Worm (Caenorhabditis elegans): ENCODE data around the gene zipt-17.

Gene zipt-17

DNA sequence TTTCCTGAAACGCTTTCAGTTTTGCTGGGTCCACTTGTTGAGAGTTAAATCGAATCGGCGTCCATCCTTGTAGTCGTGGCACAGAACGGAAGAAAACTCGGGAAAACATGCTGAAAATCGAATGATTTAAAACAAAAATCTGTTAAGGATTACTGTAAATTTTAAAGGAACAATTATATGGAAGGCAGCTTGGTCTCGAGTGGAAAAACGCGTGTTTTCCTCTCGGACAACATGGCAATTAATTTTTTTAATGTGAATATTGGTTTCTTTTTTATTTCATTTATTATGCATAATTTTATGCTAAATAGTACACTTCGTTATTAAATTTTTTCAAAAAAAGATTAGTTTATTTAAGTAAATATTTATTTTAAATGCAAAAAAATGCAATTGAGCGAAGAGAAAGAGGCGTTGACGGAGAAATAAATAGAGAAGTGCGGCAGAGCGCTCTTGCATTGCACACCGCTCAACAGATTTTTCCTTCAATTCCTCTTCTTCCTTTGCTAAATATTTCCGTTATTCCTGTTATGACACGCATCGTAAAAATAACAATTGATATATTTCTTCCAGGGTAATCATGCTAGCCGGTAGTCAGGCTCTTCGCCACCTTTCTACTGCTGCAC lies 13.0 kb upstream of the zipt-17 start, which contains the start of the genes C30H6.9 and dlat-2:
Gene C30H6.9 (minus strand): TSS at position 110 of the 620 bp plus-strand sequence.
Gene dlat-2 (plus strand): TSS at position 566 of the 620 bp plus-strand sequence.
- TF ChIP-seq Y55F3AM.14 (GFP tag; optimal IDR thresholded peaks at IDR 0.05) (no peak), lin-13 (GFP tag; optimal IDR thresholded peaks at IDR 0.05) (peak; percentile 11), skn-1 (tag; optimal IDR thresholded peaks at IDR 0.05) (no peak), alr-1 (tag; optimal IDR thresholded peaks at IDR 0.05) (no peak), C34F6.9 (tag; optimal IDR thresholded peaks at IDR 0.05) (peak; percentile 60), nhr-77 (tag; optimal IDR thresholded peaks at IDR 0.05) (no peak), nhr-11 (tag; optimal IDR thresholded peaks at IDR 0.05) (no peak), lsy-2 (tag; optimal IDR thresholded peaks at IDR 0.05) (peak in 1 of 2 experiments; percentile 40), F13H6.1 (tag; optimal IDR thresholded peaks at IDR 0.05) (no peak), fos-1 (tag; optimal IDR thresholded peaks at IDR 0.05) (peak; percentile 11), nhr-129 (tag; optimal IDR thresholded peaks at IDR 0.05) (peak; percentile 20), unc-55 (GFP tag; optimal IDR thresholded peaks at IDR 0.05) (peak; percentile 60)

- TF ChIP-seq skn-1 (tag; optimal IDR thresholded peaks at IDR 0.05) (no peak), zag-1 (tag; optimal IDR thresholded peaks at IDR 0.05) (no peak), ama-1 (optimal IDR thresholded peaks at IDR 0.05) (no peak), unc-55 (GFP tag; optimal IDR thresholded peaks at IDR 0.05) (no peak), nhr-23 (tag; optimal IDR thresholded peaks at IDR 0.05) (no peak), nhr-6 (tag; optimal IDR thresholded peaks at IDR 0.05) (no peak), nhr-77 (tag; optimal IDR thresholded peaks at IDR 0.05) (no peak), ZK546.5 (tag; optimal IDR thresholded peaks at IDR 0.05) (no peak), ceh-82 (tag; optimal IDR thresholded peaks at IDR 0.05) (no peak), nhr-11 (tag; optimal IDR thresholded peaks at IDR 0.05) (no peak), lin-39 (tag; optimal IDR thresholded peaks at IDR 0.05) (no peak), C34F6.9 (tag; optimal IDR thresholded peaks at IDR 0.05) (no peak), Y55F3AM.14 (GFP tag; optimal IDR thresholded peaks at IDR 0.05) (no peak), R02D3.7 (tag; optimal IDR thresholded peaks at IDR 0.05) (no peak), unc-39 (tag; optimal IDR thresholded peaks at IDR 0.05) (no peak), gmeb-1 (tag; optimal IDR thresholded peaks at IDR 0.05) (no peak), nhr-129 (tag; optimal IDR thresholded peaks at IDR 0.05) (no peak)
Measured at ce11 chrIV:17376127-17376526, 8.9 kb upstream of the zipt-17 start, which contains the start of gene haf-1. Gene haf-1, plus strand, starts transcription at chrIV:17376427.

DNA sequence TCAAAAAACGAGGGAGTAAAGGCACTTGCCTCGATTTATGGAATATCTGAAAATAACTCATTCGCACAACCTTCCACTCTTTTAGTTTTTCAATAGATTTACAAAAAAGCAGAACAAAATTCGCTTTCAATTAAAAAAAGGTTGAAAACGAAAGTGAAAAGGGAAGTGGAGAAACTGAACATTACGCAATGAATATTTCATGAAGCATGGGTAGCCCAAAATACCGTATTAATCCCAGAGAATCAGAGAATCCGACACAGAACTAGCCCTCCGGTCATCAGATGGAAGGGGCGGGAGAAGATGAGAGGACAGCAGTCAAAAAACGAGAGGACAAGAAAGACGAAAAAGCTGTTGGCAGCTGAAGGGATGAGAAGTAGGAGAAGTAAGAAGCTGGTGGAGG lies 4.3 kb upstream of the zipt-17 start, which contains the start of gene C30H6.5:
Gene C30H6.5 (plus strand): TSS at position 301 of the 400 bp plus-strand sequence.
- TF ChIP-seq ceh-16 (tag; optimal IDR thresholded peaks at IDR 0.05) (no peak), F13H6.1 (tag; optimal IDR thresholded peaks at IDR 0.05) (no peak), ztf-4 (tag; optimal IDR thresholded peaks at IDR 0.05) (no peak), unc-62 (GFP tag; optimal IDR thresholded peaks at IDR 0.05) (no peak), peb-1 (tag; optimal IDR thresholded peaks at IDR 0.05) (no peak), fos-1 (tag; optimal IDR thresholded peaks at IDR 0.05) (no peak), elt-3 (tag; optimal IDR thresholded peaks at IDR 0.05) (no peak), snpc-4 (tag; optimal IDR thresholded peaks at IDR 0.05) (no peak), nhr-12 (tag; optimal IDR thresholded peaks at IDR 0.05) (no peak), nhr-25 (tag; optimal IDR thresholded peaks at IDR 0.05) (no peak), nhr-21 (tag; optimal IDR thresholded peaks at IDR 0.05) (no peak), nhr-11 (tag; optimal IDR thresholded peaks at IDR 0.05) (no peak), egl-27 (tag; optimal IDR thresholded peaks at IDR 0.05) (no peak)

DNA sequence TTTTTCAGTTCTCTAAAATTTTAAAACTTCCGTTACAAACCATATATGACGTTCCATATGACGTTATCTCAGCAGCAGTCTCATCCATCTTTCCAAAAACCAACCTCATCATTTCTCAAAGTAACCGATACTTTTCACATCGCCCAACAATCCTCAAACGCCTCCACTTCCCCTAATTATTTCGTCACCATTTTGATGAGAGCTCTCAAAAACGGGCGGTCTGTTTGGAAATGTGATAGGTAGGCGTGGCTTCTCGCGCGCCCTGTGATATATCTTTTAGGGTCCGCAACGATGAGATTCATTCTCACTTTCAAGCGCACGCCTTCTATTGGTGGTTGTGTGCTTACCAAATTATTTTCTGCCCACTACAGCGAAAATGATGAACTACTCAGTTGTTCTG lies 1.1 kb upstream of the zipt-17 start, which contains the start of gene trh-1:
Gene trh-1 (plus strand): TSS at position 301 of the 400 bp plus-strand sequence.
- TF ChIP-seq unc-39 (tag; optimal IDR thresholded peaks at IDR 0.05) (no peak), ama-1 (optimal IDR thresholded peaks at IDR 0.05) (no peak), zag-1 (tag; optimal IDR thresholded peaks at IDR 0.05) (no peak), unc-55 (GFP tag; optimal IDR thresholded peaks at IDR 0.05) (no peak), mdl-1 (tag; optimal IDR thresholded peaks at IDR 0.05) (no peak), nhr-12 (tag; optimal IDR thresholded peaks at IDR 0.05) (no peak), crh-2 (tag; optimal IDR thresholded peaks at IDR 0.05) (no peak), ztf-1 (GFP tag; conservative IDR thresholded peaks at IDR 0.05) (no peak), R02D3.7 (tag; optimal IDR thresholded peaks at IDR 0.05) (no peak), ceh-16 (tag; optimal IDR thresholded peaks at IDR 0.05) (no peak), lsy-2 (tag; optimal IDR thresholded peaks at IDR 0.05) (no peak), dmd-4 (tag; optimal IDR thresholded peaks at IDR 0.05) (no peak), nhr-6 (tag; optimal IDR thresholded peaks at IDR 0.05) (no peak), alr-1 (tag; optimal IDR thresholded peaks at IDR 0.05) (no peak)
